Worm (Caenorhabditis elegans) whole organism, young adult: ENCODE results near the gene D1046.18.

ENCODE experiments used
- B0261.1 ChIP-seq: sonication (generic microtip); optimal IDR thresholded peaks from 2 replicates; lab custom pipeline; 2016; ENCODE audit warnings: mild to moderate bottlenecking, missing genetic modification characterization, moderate library complexity, missing compliant biosample characterization
- C06A6.2 ChIP-seq: fragments of 200-800 bp; sonication (Bioruptor generic); conservative IDR thresholded peaks from 2 replicates; pipeline ENCODE4 v1.3.6; 2022; ENCODE audit warnings: missing genetic modification characterization, missing compliant biosample characterization
- F23B12.7 ChIP-seq: sonication (generic microtip); optimal IDR thresholded peaks from 2 replicates; lab custom pipeline; 2017; ENCODE audit warnings: missing genetic modification characterization, mild to moderate bottlenecking, missing compliant biosample characterization, antibody characterized with exemption, moderate library complexity; ENCODE audit not compliant: insufficient read depth
- F37B4.10 ChIP-seq: fragments of 200-800 bp; sonication (Bioruptor generic); IDR thresholded peaks from 2 replicates; pipeline ENCODE4 v1.3.6; 2022; ENCODE audit warnings: missing genetic modification characterization, missing compliant biosample characterization
- F52B5.7 ChIP-seq: sonication (generic microtip); optimal IDR thresholded peaks from 2 replicates; lab custom pipeline; 2016; ENCODE audit warnings: mild to moderate bottlenecking, missing genetic modification characterization, missing compliant biosample characterization
- F57A8.1 ChIP-seq: fragments of 200-800 bp; sonication (Bioruptor generic); optimal IDR thresholded peaks from 2 replicates; lab custom pipeline; 2018; ENCODE audit warnings: mild to moderate bottlenecking, missing genetic modification characterization, moderate library complexity, missing compliant biosample characterization
- F57C9.4 ChIP-seq: sonication (generic microtip); optimal IDR thresholded peaks from 2 replicates; lab custom pipeline; 2017; ENCODE audit warnings: mild to moderate bottlenecking, missing genetic modification characterization, missing compliant biosample characterization
- Y53G8AR.9 ChIP-seq: fragments of 200-800 bp; sonication (Bioruptor generic); conservative IDR thresholded peaks from 2 replicates; pipeline ENCODE4 v1.3.6; 2022; ENCODE audit warnings: missing genetic modification reagents, missing genetic modification characterization, missing compliant biosample characterization
- Y56A3A.18 ChIP-seq: fragments of 200-800 bp; sonication (Bioruptor generic); IDR thresholded peaks from 2 replicates; pipeline ENCODE4 v1.3.6; 2022; ENCODE audit warnings: missing genetic modification reagents, missing genetic modification characterization, missing compliant biosample characterization
- Y79H2A.3 ChIP-seq: fragments of 200-800 bp; sonication (Bioruptor generic); conservative IDR thresholded peaks from 2 replicates; pipeline ENCODE4 v1.3.6; 2022; ENCODE audit warnings: missing genetic modification reagents, missing genetic modification characterization, missing compliant biosample characterization
- ama-1 ChIP-seq, 3 experiments: fragments of 150-350 bp in 1 of 3; sonication (generic microtip) in 2 of 3; optimal IDR thresholded peaks; 2 replicates each; lab custom pipeline; 2014 to 2018; ENCODE audit warnings: missing biosample characterization in 2 of 3, missing genetic modification characterization in 2 of 3, missing genetic modification reagents in 2 of 3
- aptf-3 ChIP-seq: fragments of 200-800 bp; sonication (Bioruptor generic); IDR thresholded peaks from 2 replicates; pipeline ENCODE4 v1.3.6; 2022; ENCODE audit warnings: missing genetic modification characterization, missing compliant biosample characterization
- atf-7 ChIP-seq: sonication (generic microtip); optimal IDR thresholded peaks from 2 replicates; lab custom pipeline; 2017; ENCODE audit warnings: mild to moderate bottlenecking, missing genetic modification characterization, missing compliant biosample characterization
- attf-3 ChIP-seq: fragments of 200-800 bp; sonication (Bioruptor generic); conservative IDR thresholded peaks from 2 replicates; pipeline ENCODE4 v1.3.6; 2022; ENCODE audit warnings: missing genetic modification reagents, missing genetic modification characterization, missing compliant biosample characterization
- attf-5 ChIP-seq: fragments of 200-800 bp; sonication (Bioruptor generic); optimal IDR thresholded peaks from 2 replicates; lab custom pipeline; 2018; ENCODE audit warnings: mild to moderate bottlenecking, missing genetic modification characterization, missing compliant biosample characterization
- attf-6 ChIP-seq: fragments of 200-800 bp; sonication (Bioruptor generic); IDR thresholded peaks from 2 replicates; pipeline ENCODE4 v1.3.6; 2022; ENCODE audit warnings: missing genetic modification reagents, missing genetic modification characterization, missing compliant biosample characterization
- bed-1 ChIP-seq: fragments of 200-800 bp; sonication (Bioruptor generic); IDR thresholded peaks from 2 replicates; pipeline ENCODE4 v1.3.6; 2022; ENCODE audit warnings: missing genetic modification reagents, missing genetic modification characterization, missing compliant biosample characterization
- cebp-2 ChIP-seq: fragments of 200-800 bp; sonication (Bioruptor generic); IDR thresholded peaks from 2 replicates; pipeline ENCODE4 v1.3.6; 2022; ENCODE audit warnings: missing genetic modification characterization, missing compliant biosample characterization
- ceh-100 ChIP-seq: fragments of 200-800 bp; sonication (Bioruptor generic); IDR thresholded peaks from 2 replicates; pipeline ENCODE4 v1.3.6; 2022; ENCODE audit warnings: missing genetic modification reagents, missing genetic modification characterization, missing compliant biosample characterization
- ceh-91 ChIP-seq: fragments of 200-800 bp; sonication (Bioruptor generic); IDR thresholded peaks from 2 replicates; pipeline ENCODE4 v1.3.6; 2022; ENCODE audit warnings: missing genetic modification reagents, missing genetic modification characterization, missing compliant biosample characterization
- die-1 ChIP-seq: sonication (generic microtip); optimal IDR thresholded peaks from 2 replicates; lab custom pipeline; 2016; ENCODE audit warnings: missing genotype, mild to moderate bottlenecking, missing genetic modification characterization, missing compliant biosample characterization
- dpff-1 ChIP-seq: sonication (generic microtip); optimal IDR thresholded peaks from 2 replicates; lab custom pipeline; 2017; ENCODE audit warnings: mild to moderate bottlenecking, missing genetic modification characterization, missing compliant biosample characterization
- egl-18 ChIP-seq: fragments of 200-800 bp; sonication (Bioruptor generic); IDR thresholded peaks from 2 replicates; pipeline ENCODE4 v1.3.6; 2022; ENCODE audit warnings: missing genetic modification reagents, missing genetic modification characterization, missing compliant biosample characterization
- egrh-3 ChIP-seq: fragments of 200-800 bp; sonication (Bioruptor generic); IDR thresholded peaks from 2 replicates; pipeline ENCODE4 v1.3.6; 2022; ENCODE audit warnings: missing genetic modification reagents, missing genetic modification characterization, missing compliant biosample characterization
- ekl-4 ChIP-seq: fragments of 200-800 bp; sonication (Bioruptor generic); IDR thresholded peaks from 2 replicates; pipeline ENCODE4 v1.3.6; 2022; ENCODE audit warnings: missing genetic modification reagents, missing genetic modification characterization, missing compliant biosample characterization
- ets-4 ChIP-seq: fragments of 200-800 bp; sonication (Bioruptor generic); optimal IDR thresholded peaks from 2 replicates; lab custom pipeline; 2018; ENCODE audit warnings: mild to moderate bottlenecking, missing genetic modification characterization, missing compliant biosample characterization
- fkh-3 ChIP-seq: sonication (generic microtip); optimal IDR thresholded peaks from 2 replicates; lab custom pipeline; 2016; ENCODE audit warnings: mild to moderate bottlenecking, missing genetic modification characterization, missing compliant biosample characterization
- gei-17 ChIP-seq: fragments of 200-800 bp; sonication (Bioruptor generic); optimal IDR thresholded peaks from 2 replicates; lab custom pipeline; 2018; ENCODE audit warnings: mild to moderate bottlenecking, missing genetic modification characterization, missing compliant biosample characterization
- lin-35 ChIP-seq, 3 experiments: fragments of 150-350 bp in 2 of 3; sonication (generic microtip) in 1 of 3; optimal IDR thresholded peaks; 2 replicates each; lab custom pipeline; 2014 to 2018; ENCODE audit warnings: missing biosample characterization in 3 of 3, missing genetic modification characterization in 3 of 3, missing genetic modification reagents in 3 of 3
- lin-40 ChIP-seq: sonication (generic microtip); optimal IDR thresholded peaks from 2 replicates; lab custom pipeline; 2016; ENCODE audit warnings: missing genetic modification characterization, mild to moderate bottlenecking, missing compliant biosample characterization, missing genotype, missing genetic modification reagents
- lin-54 ChIP-seq: fragments of 200-800 bp; sonication (Bioruptor generic); optimal IDR thresholded peaks from 2 replicates; lab custom pipeline; 2018; ENCODE audit warnings: mild to moderate bottlenecking, missing genetic modification characterization, missing compliant biosample characterization
- lir-1 ChIP-seq: fragments of 200-800 bp; sonication (Bioruptor generic); conservative IDR thresholded peaks from 2 replicates; pipeline ENCODE4 v1.3.6; 2022; ENCODE audit warnings: missing genetic modification reagents, missing genetic modification characterization, missing compliant biosample characterization
- lsl-1 ChIP-seq: fragments of 200-800 bp; sonication (Bioruptor generic); optimal IDR thresholded peaks from 2 replicates; lab custom pipeline; 2018; ENCODE audit warnings: mild to moderate bottlenecking, missing genetic modification characterization, moderate library complexity, missing compliant biosample characterization
- lsy-27 ChIP-seq: sonication (generic microtip); optimal IDR thresholded peaks from 2 replicates; lab custom pipeline; 2017; ENCODE audit warnings: missing genetic modification characterization, mild to moderate bottlenecking, missing compliant biosample characterization, antibody characterized with exemption, missing genotype, borderline replicate concordance; ENCODE audit not compliant: insufficient read depth
- madf-3 ChIP-seq: fragments of 200-800 bp; sonication (Bioruptor generic); IDR thresholded peaks from 2 replicates; pipeline ENCODE4 v1.3.6; 2022; ENCODE audit warnings: missing genetic modification reagents, missing genetic modification characterization, missing compliant biosample characterization
- mel-28 ChIP-seq: sonication (generic microtip); optimal IDR thresholded peaks from 2 replicates; lab custom pipeline; 2016; ENCODE audit warnings: borderline replicate concordance, mild to moderate bottlenecking, missing genetic modification characterization, missing compliant biosample characterization
- mxl-1 ChIP-seq: sonication (generic microtip); optimal IDR thresholded peaks from 2 replicates; lab custom pipeline; 2016; ENCODE audit warnings: missing genetic modification characterization, missing compliant biosample characterization
- nhr-90 ChIP-seq: sonication (generic microtip); optimal IDR thresholded peaks from 2 replicates; lab custom pipeline; 2016; ENCODE audit warnings: missing genotype, mild to moderate bottlenecking, missing genetic modification characterization, missing compliant biosample characterization
- snpc-1.3 ChIP-seq: sonication (generic microtip); optimal IDR thresholded peaks from 2 replicates; lab custom pipeline; 2017; ENCODE audit warnings: missing genetic modification characterization, mild to moderate bottlenecking, missing compliant biosample characterization, antibody characterized with exemption, moderate library complexity, missing genotype, missing genetic modification reagents; ENCODE audit not compliant: insufficient read depth
- sptf-2 ChIP-seq: fragments of 200-800 bp; sonication (Bioruptor generic); optimal IDR thresholded peaks from 2 replicates; lab custom pipeline; 2018; ENCODE audit warnings: mild to moderate bottlenecking, missing genetic modification characterization, missing compliant biosample characterization
- tbp1 ChIP-seq: fragments of 200-800 bp; sonication (Bioruptor generic); optimal IDR thresholded peaks from 2 replicates; lab custom pipeline; 2018; ENCODE audit warnings: mild to moderate bottlenecking, missing genetic modification characterization, missing compliant biosample characterization
- tbx-9 ChIP-seq: sonication (generic microtip); optimal IDR thresholded peaks from 2 replicates; lab custom pipeline; 2016; ENCODE audit warnings: borderline replicate concordance, missing genetic modification characterization, inconsistent platforms, missing compliant biosample characterization
- zfh-2 ChIP-seq: fragments of 200-800 bp; sonication (Bioruptor generic); conservative IDR thresholded peaks from 2 replicates; pipeline ENCODE4 v1.3.6; 2022; ENCODE audit warnings: missing genetic modification reagents, missing genetic modification characterization, missing compliant biosample characterization
- zim-3 ChIP-seq: sonication (generic microtip); optimal IDR thresholded peaks from 2 replicates; lab custom pipeline; 2017; ENCODE audit warnings: mild to moderate bottlenecking, missing genetic modification characterization, moderate library complexity, missing compliant biosample characterization
- ztf-18 ChIP-seq: sonication (generic microtip); optimal IDR thresholded peaks from 2 replicates; lab custom pipeline; 2016; ENCODE audit warnings: missing genotype, mild to moderate bottlenecking, missing genetic modification characterization, missing compliant biosample characterization
- ztf-28 ChIP-seq: fragments of 200-800 bp; sonication (Bioruptor generic); IDR thresholded peaks from 2 replicates; pipeline ENCODE4 v1.3.6; 2022; ENCODE audit warnings: missing genetic modification reagents, missing genetic modification characterization, missing compliant biosample characterization
- ztf-3 ChIP-seq: fragments of 200-800 bp; sonication (Bioruptor generic); optimal IDR thresholded peaks from 2 replicates; lab custom pipeline; 2018; ENCODE audit warnings: mild to moderate bottlenecking, missing genetic modification characterization, missing compliant biosample characterization

D1046.18 gene

ce11 chrIV:8927093-8927492, 2.9 kb upstream of the D1046.18 start (continued):
- TF ChIP-seq aptf-3 (GFP tag; lab: Robert Waterston, UW), result peak; percentile 84; the same call in 1 of the 2 replicates
- no peak for TF ChIP-seq egl-18 (GFP tag; lab: Robert Waterston, UW)
- peak; percentile 95 for TF ChIP-seq sptf-2 (GFP tag; lab: Kevin White, UChicago)
- TF ChIP-seq ztf-28 (GFP tag; lab: Robert Waterston, UW), result peak; percentile 85
- TF ChIP-seq atf-7 (tag; lab: Kevin White, UChicago), result peak; percentile 84
- TF ChIP-seq zim-3 (tag; lab: Kevin White, UChicago), result peak; percentile 95
- peak; percentile 80 for TF ChIP-seq mxl-1 (tag; lab: Kevin White, UChicago)
- peak; percentile 65 for TF ChIP-seq ztf-3 (GFP tag; lab: Kevin White, UChicago)
- peak; percentile 93 for TF ChIP-seq fkh-3 (tag; lab: Kevin White, UChicago)
- TF ChIP-seq lir-1 (GFP tag; lab: Robert Waterston, UW), result peak; percentile 76
- TF ChIP-seq gei-17 (GFP tag; lab: Kevin White, UChicago), result peak; percentile 45
- TF ChIP-seq ceh-91 (GFP tag; lab: Robert Waterston, UW), result 0 out of 2 replicates have a peak, but pooled peaks have one; percentile 7
- TF ChIP-seq ama-1 (optimal IDR thresholded peaks at IDR 0.05; lab: Kevin White, UChicago), result no peak
- peak; percentile 83 to 89 for TF ChIP-seq ama-1 (GFP tag; optimal IDR thresholded peaks at IDR 0.05; lab: Kevin White, UChicago)
- TF ChIP-seq ekl-4 (GFP tag; lab: Robert Waterston, UW), result peak; percentile 89
- TF ChIP-seq C06A6.2, result peak; percentile 73; the same call in 1 of the 2 replicates
- TF ChIP-seq cebp-2 (GFP tag; lab: Robert Waterston, UW), result peak; percentile 86; the same call in 1 of the 2 replicates
- peak; percentile 95 for TF ChIP-seq snpc-1.3 (tag; lab: Kevin White, UChicago)
- TF ChIP-seq zfh-2, result no peak; the same call in 1 of the 2 replicates
- TF ChIP-seq dpff-1 (tag; lab: Kevin White, UChicago), result peak; percentile 85
- TF ChIP-seq lin-40, result peak; percentile 84
- TF ChIP-seq ztf-18 (tag; lab: Kevin White, UChicago), result peak; percentile 89
- TF ChIP-seq Y56A3A.18, result peak; percentile 85
- TF ChIP-seq F57C9.4, result peak; percentile 87
- peak; percentile 48; the same call in 1 of the 2 replicates for TF ChIP-seq attf-6 (GFP tag; lab: Robert Waterston, UW)
- TF ChIP-seq egrh-3 (GFP tag; lab: Robert Waterston, UW), result peak; percentile 57
- peak; percentile 92 for TF ChIP-seq F23B12.7
- peak; percentile 93 for TF ChIP-seq ets-4
- 0 out of 2 replicates have a peak, but pooled peaks have one; percentile 65 for TF ChIP-seq bed-1 (GFP tag; lab: Robert Waterston, UW)
- peak; percentile 74 for TF ChIP-seq ceh-100 (GFP tag; lab: Robert Waterston, UW)
- peak; percentile 82 for TF ChIP-seq lin-54
- TF ChIP-seq Y53G8AR.9 (GFP tag; lab: Robert Waterston, UW), result peak; percentile 76
- peak; percentile 31 for TF ChIP-seq mel-28 (tag; lab: Kevin White, UChicago)
- TF ChIP-seq madf-3 (GFP tag; lab: Robert Waterston, UW), result peak; percentile 84
- TF ChIP-seq Y79H2A.3 (GFP tag; lab: Robert Waterston, UW), result peak; percentile 29; the same call in 1 of the 2 replicates
- peak; percentile 70 for TF ChIP-seq F57A8.1 (GFP tag; lab: Kevin White, UChicago)
- peak in 1 of 3 experiments; percentile 84 for TF ChIP-seq lin-35 (GFP tag; optimal IDR thresholded peaks at IDR 0.05; lab: Kevin White, UChicago)
- peak; percentile 66 for TF ChIP-seq lsl-1
- peak; percentile 90 for TF ChIP-seq attf-5 (GFP tag; lab: Kevin White, UChicago)
- TF ChIP-seq attf-3 (GFP tag; lab: Robert Waterston, UW), result peak; percentile 87
- TF ChIP-seq tbp1, result peak; percentile 98
- TF ChIP-seq lsy-27 (tag; lab: Kevin White, UChicago), result peak; percentile 75
- TF ChIP-seq tbx-9, result peak; percentile 89
- TF ChIP-seq F37B4.10 (GFP tag; lab: Robert Waterston, UW), result no peak
- peak; percentile 98 for TF ChIP-seq B0261.1 (tag; lab: Kevin White, UChicago)
- peak; percentile 92 for TF ChIP-seq F52B5.7 (tag; lab: Kevin White, UChicago)
- TF ChIP-seq nhr-90 (tag; lab: Kevin White, UChicago), result peak; percentile 96
- peak; percentile 96 for TF ChIP-seq die-1 (tag; lab: Kevin White, UChicago)
